Worm (Caenorhabditis elegans): Measurements from ENCODE around the gene R07E3.1.

ce11 chrX:10317565-10317964 lies 23.4 kb downstream of the R07E3.1 start, which contains the start of gene R07E3.6:
- TF ChIP-seq tab-1 (GFP tag; IDR thresholded peaks at IDR 0.05) = no peak
- no peak for TF ChIP-seq ztf-23 (GFP tag; IDR thresholded peaks at IDR 0.05)
- TF ChIP-seq ztf-29 (GFP tag; IDR thresholded peaks at IDR 0.05) = no peak
- TF ChIP-seq flt-1 (GFP tag; IDR thresholded peaks at IDR 0.05) = no peak
- no peak for TF ChIP-seq T22C8.4 (GFP tag; IDR thresholded peaks at IDR 0.05)
- no peak for TF ChIP-seq klf-2 (GFP tag; conservative IDR thresholded peaks at IDR 0.05)
- no peak for TF ChIP-seq med-1 (GFP tag; optimal IDR thresholded peaks at IDR 0.05; ENCODE audit: insufficient read depth)

Data from whole organism, midembryonic.